Worm (Caenorhabditis elegans): ENCODE data around the gene tftc-3.

The tftc-3 gene

DNA sequence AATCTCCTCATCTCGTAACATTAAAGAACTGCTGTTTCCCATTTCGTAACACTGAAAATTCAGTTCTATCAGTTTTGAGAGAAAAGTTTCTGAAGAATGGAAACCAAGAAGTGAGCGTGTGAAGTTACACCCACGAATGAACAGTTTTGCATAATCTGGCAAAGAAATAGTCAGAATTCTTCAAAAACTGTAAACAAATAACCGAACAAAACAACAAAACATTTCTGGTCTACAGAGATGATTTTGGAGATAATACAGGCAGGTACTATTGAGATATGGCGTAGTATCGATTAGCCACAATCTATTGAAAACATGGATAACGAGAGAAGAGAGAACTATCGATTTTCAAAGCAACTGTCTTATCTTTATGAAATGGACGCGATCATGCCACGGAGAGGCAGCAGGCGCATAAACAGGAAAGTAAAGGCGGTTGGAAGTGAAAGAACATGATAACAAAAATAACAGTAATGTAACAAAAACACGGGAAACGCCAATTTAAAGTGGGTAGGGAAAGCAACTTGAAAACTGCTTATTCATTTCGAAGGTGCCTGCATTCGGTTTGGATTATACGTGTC is 6.6 kb downstream of the tftc-3 start, which contains the start of gene chpf-1 (continued):
- no peak for TF ChIP-seq daf-16 (GFP tag; optimal IDR thresholded peaks at IDR 0.05)
- TF ChIP-seq daf-16 (tag; optimal IDR thresholded peaks at IDR 0.05): peak; percentile 92
- peak; percentile 29 for TF ChIP-seq mes-2 (tag; optimal IDR thresholded peaks at IDR 0.05; ENCODE audit: poor library complexity, severe bottlenecking)
- TF ChIP-seq dmd-6 (GFP tag; IDR thresholded peaks at IDR 0.05): peak; percentile 33; the same call in 1 of the 2 replicates
- TF ChIP-seq lin-39 (tag; optimal IDR thresholded peaks at IDR 0.05): no peak
- no peak for TF ChIP-seq nhr-6 (tag; optimal IDR thresholded peaks at IDR 0.05)
- no peak for TF ChIP-seq fos-1 (tag; optimal IDR thresholded peaks at IDR 0.05)
- TF ChIP-seq fkh-10 (GFP tag; optimal IDR thresholded peaks at IDR 0.05): no peak

DNA sequence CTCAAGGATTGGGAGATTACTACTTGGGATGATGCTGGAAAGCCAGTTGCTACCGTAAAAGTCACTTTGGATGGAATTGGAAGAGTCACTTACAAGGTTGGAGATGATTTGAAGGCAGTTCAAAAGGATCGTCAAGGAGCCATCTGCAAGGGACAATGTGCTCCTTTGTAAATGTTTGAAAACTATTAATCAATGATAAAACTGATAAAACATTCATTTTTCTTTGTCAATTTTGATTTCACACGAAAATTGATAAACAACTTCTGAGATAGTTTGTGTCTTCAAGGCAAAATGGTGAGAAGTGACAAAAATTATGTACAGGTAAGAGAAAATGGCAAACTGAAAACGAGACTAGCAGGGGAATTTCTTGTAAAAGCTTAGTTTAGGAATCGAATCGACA is 7.8 kb downstream of the tftc-3 start:
- TF ChIP-seq lim-7 (GFP tag; IDR thresholded peaks at IDR 0.05) (no peak), lin-29 (GFP tag; IDR thresholded peaks at IDR 0.05) (no peak), daf-16 (GFP tag; optimal IDR thresholded peaks at IDR 0.05) (no peak), daf-16 (tag; optimal IDR thresholded peaks at IDR 0.05) (peak; percentile 62), pha-4 (GFP tag; IDR thresholded peaks at IDR 0.05) (no peak), pha-4 (tag; optimal IDR thresholded peaks at IDR 0.05) (no peak), php-3 (GFP tag; IDR thresholded peaks at IDR 0.05) (no peak), F10B5.3 (tag; optimal IDR thresholded peaks at IDR 0.05) (no peak), mep-1 (tag; optimal IDR thresholded peaks at IDR 0.05) (no peak), daf-12 (tag; optimal IDR thresholded peaks at IDR 0.05) (no peak), nhr-48 (tag; optimal IDR thresholded peaks at IDR 0.05) (no peak), hmg-1.1 (GFP tag; IDR thresholded peaks at IDR 0.05) (no peak), ama-1 (optimal IDR thresholded peaks at IDR 0.05) (peak; percentile 49), nhr-41 (GFP tag; IDR thresholded peaks at IDR 0.05) (no peak), cey-2 (tag; optimal IDR thresholded peaks at IDR 0.05; ENCODE audit: borderline replicate concordance, insufficient read depth) (no peak), mes-2 (tag; optimal IDR thresholded peaks at IDR 0.05; ENCODE audit: poor library complexity, severe bottlenecking) (no peak), Y5F2A.4 (GFP tag; optimal IDR thresholded peaks at IDR 0.05) (no peak), snpc-1.2 (GFP tag; IDR thresholded peaks at IDR 0.05) (no peak), nhr-77 (tag; optimal IDR thresholded peaks at IDR 0.05) (no peak)

DNA sequence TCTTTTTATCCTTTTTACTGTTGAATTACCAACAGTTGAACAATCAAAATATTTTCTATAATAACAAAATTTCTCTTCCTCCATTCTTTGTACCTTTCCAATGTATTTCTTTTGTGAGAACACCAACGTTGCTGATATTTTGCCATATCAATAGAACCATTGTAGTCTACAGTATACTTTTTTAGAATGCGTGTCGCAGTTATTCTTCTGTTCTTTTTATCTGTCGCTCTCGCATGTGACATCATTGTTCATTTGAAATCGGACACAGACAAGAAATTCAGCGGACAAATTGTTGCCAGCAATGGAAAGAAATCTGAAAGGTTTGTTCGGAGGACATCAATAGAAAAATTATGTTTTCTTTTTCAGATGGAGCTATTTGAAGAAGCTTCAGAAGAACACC is 8.2 kb downstream of the tftc-3 start, which contains the start of gene ZK856.7:
ZK856.7 (plus strand) TSS at position 186 of the 400 bp plus-strand sequence.
- TF ChIP-seq jun-1 (tag; optimal IDR thresholded peaks at IDR 0.05) (no peak), mep-1 (tag; optimal IDR thresholded peaks at IDR 0.05) (no peak), madf-5 (GFP tag; IDR thresholded peaks at IDR 0.05) (no peak), hlh-11 (tag; optimal IDR thresholded peaks at IDR 0.05) (no peak), D1046.2 (GFP tag; IDR thresholded peaks at IDR 0.05) (no peak), lsy-2 (tag; optimal IDR thresholded peaks at IDR 0.05) (peak in 1 of 2 experiments; percentile 46), nhr-28 (tag; optimal IDR thresholded peaks at IDR 0.05) (peak; percentile 82), F44E2.7 (GFP tag; IDR thresholded peaks at IDR 0.05) (no peak), aha-1 (tag) (peak; percentile 8), mdl-1 (tag; optimal IDR thresholded peaks at IDR 0.05) (peak in 1 of 2 experiments; percentile 18), daf-8 (GFP tag; IDR thresholded peaks at IDR 0.05) (no peak), ceh-82 (tag; optimal IDR thresholded peaks at IDR 0.05) (no peak), unc-62 (GFP tag; optimal IDR thresholded peaks at IDR 0.05 in 1 of 2) (peak in 1 of 2 experiments; percentile 73), unc-62 (tag; optimal IDR thresholded peaks at IDR 0.05) (no peak), mes-2 (tag; optimal IDR thresholded peaks at IDR 0.05; ENCODE audit: poor library complexity, severe bottlenecking) (no peak), dmd-8 (GFP tag; IDR thresholded peaks at IDR 0.05) (no peak), dve-1 (tag; optimal IDR thresholded peaks at IDR 0.05; ENCODE audit: insufficient read depth) (peak; percentile 51), dmd-9 (GFP tag; IDR thresholded peaks at IDR 0.05) (0 out of 2 replicates have a peak, but pooled peaks have one; percentile 42)
